Fruit fly (Drosophila melanogaster) whole organism, embryonic: ENCODE results near the gene pav.
A peak's percentile ranks its signal among the peaks of the same experiment; 100 is the strongest.

Source experiments
- CG17802 ChIP-seq: fragments of 200-800 bp; sonication (Bioruptor generic); optimal IDR thresholded peaks from 2 replicates; lab custom pipeline; 2018; ENCODE audit warnings: missing biosample characterization, mild to moderate bottlenecking, missing genetic modification characterization, moderate library complexity
- CG2712 ChIP-seq: fragments of 200-800 bp; optimal IDR thresholded peaks from 3 replicates; lab custom pipeline; 2019; ENCODE audit warnings: missing biosample characterization, mild to moderate bottlenecking, missing genetic modification characterization, moderate library complexity
- Deaf1 ChIP-seq: fragments of 200-800 bp; optimal IDR thresholded peaks from 3 replicates; lab custom pipeline; 2019; ENCODE audit warnings: missing biosample characterization, mild to moderate bottlenecking, missing genetic modification characterization, moderate library complexity
- Ets97D ChIP-seq: fragments of 200-800 bp; sonication (Bioruptor generic); optimal IDR thresholded peaks from 3 replicates; lab custom pipeline; 2016; ENCODE audit warnings: missing biosample characterization, missing genetic modification characterization
- HLH54F ChIP-seq: fragments of 200-800 bp; sonication (Bioruptor generic); optimal IDR thresholded peaks from 3 replicates; lab custom pipeline; 2016; ENCODE audit warnings: missing biosample characterization, missing genetic modification characterization
- Hr3 ChIP-seq: fragments of 200-800 bp; sonication (Bioruptor generic); optimal IDR thresholded peaks from 3 replicates; lab custom pipeline; 2016; ENCODE audit warnings: missing biosample characterization, missing genetic modification characterization
- Ptx1 ChIP-seq: fragments of 200-800 bp; sonication (Bioruptor generic); IDR thresholded peaks from 2 replicates; pipeline ENCODE4 v1.3.6; 2022; ENCODE audit warnings: missing biosample characterization, missing genetic modification characterization
- Ravus ChIP-seq: fragments of 200-800 bp; sonication (Bioruptor generic); IDR thresholded peaks from 2 replicates; pipeline ENCODE4 v1.3.6; 2022; ENCODE audit warnings: missing biosample characterization, missing genetic modification characterization
- shn ChIP-seq: fragments of 200-800 bp; sonication (Bioruptor generic); optimal IDR thresholded peaks from 3 replicates; lab custom pipeline; 2016; ENCODE audit warnings: missing biosample characterization, missing genetic modification characterization
- sob ChIP-seq: fragments of 200-800 bp; sonication (Bioruptor generic); IDR thresholded peaks from 2 replicates; pipeline ENCODE4 v1.3.6; 2022; ENCODE audit warnings: missing biosample characterization, missing genetic modification characterization

- TF ChIP-seq CG2712 (tag; lab: Kevin White, UChicago) = no peak
- TF ChIP-seq Ravus (GFP tag; lab: Robert Waterston, UW) = no peak
- TF ChIP-seq Deaf1 (tag; lab: Kevin White, UChicago) = peak; percentile 93
- TF ChIP-seq CG17802 (tag; lab: Kevin White, UChicago) = no peak
- TF ChIP-seq Ets97D (GFP tag; lab: Kevin White, UChicago) = no peak
- no peak for TF ChIP-seq Hr3 (GFP tag; lab: Kevin White, UChicago)
- no peak for TF ChIP-seq Ptx1
- TF ChIP-seq shn (GFP tag; lab: Kevin White, UChicago) = no peak
- no peak for TF ChIP-seq HLH54F (GFP tag; lab: Kevin White, UChicago)
- TF ChIP-seq sob (GFP tag; lab: Robert Waterston, UW) = no peak
Observed at dm6 chr3L:4236097-4236572, 6.4 kb upstream of the pav start, which contains the start of gene ImpL2.
